Worm (Caenorhabditis elegans): ENCODE data around the gene ZK686.3.

- TF ChIP-seq lsy-2 (tag; optimal IDR thresholded peaks at IDR 0.05) (no peak), C34B4.2 (tag; optimal IDR thresholded peaks at IDR 0.05) (no peak), rnt-1 (tag; optimal IDR thresholded peaks at IDR 0.05) (no peak), lin-13 (GFP tag; optimal IDR thresholded peaks at IDR 0.05) (no peak), mdl-1 (tag; optimal IDR thresholded peaks at IDR 0.05) (no peak), aha-1 (tag; optimal IDR thresholded peaks at IDR 0.05) (no peak), jun-1 (tag; optimal IDR thresholded peaks at IDR 0.05) (no peak), fos-1 (tag; optimal IDR thresholded peaks at IDR 0.05) (no peak), ceh-82 (tag; optimal IDR thresholded peaks at IDR 0.05) (no peak), skn-1 (tag; optimal IDR thresholded peaks at IDR 0.05) (no peak), fkh-10 (GFP tag; optimal IDR thresholded peaks at IDR 0.05) (no peak), elt-3 (tag; optimal IDR thresholded peaks at IDR 0.05) (no peak)
These were observed 34.8 kb downstream of the ZK686.3 start for ce11 chrIII:7734105-7734504.

Measured in whole organism, L1 larva.